Fruit fly (Drosophila melanogaster): ENCODE data around the gene CG8915.

The CG8915 gene

DNA sequence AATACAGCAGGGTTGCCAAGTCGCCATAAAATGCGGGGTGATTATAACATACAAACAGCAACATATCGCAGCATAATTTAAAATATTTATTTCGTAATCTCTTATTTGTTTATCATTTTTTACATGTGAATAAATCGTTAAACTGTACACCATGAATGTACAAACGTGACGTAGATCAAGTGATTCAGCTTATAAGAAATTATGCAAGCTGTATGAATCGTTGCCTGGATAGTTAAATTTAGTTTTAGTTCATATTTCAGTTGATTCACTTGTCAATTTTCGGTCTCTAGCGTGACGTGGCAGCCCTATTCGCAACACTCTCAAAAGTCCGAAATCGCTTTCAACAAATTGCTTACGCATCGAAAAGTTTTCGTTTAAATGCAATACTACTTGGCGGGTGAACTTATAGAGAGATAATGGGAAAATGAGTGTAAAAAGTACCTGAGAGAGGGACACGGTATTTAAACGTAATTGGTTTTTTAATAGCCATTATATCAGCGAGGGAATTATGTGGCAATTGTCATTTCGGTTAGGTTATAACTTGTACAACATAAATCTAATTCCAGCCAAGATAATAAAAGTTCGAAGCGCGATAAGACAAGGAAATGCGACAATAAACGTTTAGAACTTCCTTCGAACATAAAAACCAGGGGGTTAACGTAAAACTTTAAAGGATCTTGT, 47.4 kb upstream of the CG8915 start (continued):
- TF ChIP-seq nmo (GFP tag; optimal IDR thresholded peaks at IDR 0.05) (peak; percentile 77), phol (tag; optimal IDR thresholded peaks at IDR 0.05) (peak; percentile 74), Rx (GFP tag; IDR thresholded peaks at IDR 0.05) (no peak; the same call in 1 of the 2 replicates), CG8359 (GFP tag; optimal IDR thresholded peaks at IDR 0.05; ENCODE audit: borderline replicate concordance) (peak; percentile 50), gt (GFP tag; IDR thresholded peaks at IDR 0.05) (0 out of 2 replicates have a peak, but pooled peaks have one; percentile 30), ato (GFP tag; IDR thresholded peaks at IDR 0.05; ENCODE audit: partially characterized antibody) (no peak), CG13287 (GFP tag; IDR thresholded peaks at IDR 0.05; ENCODE audit: partially characterized antibody) (no peak), CG10209 (GFP tag; optimal IDR thresholded peaks at IDR 0.05) (peak; percentile 77), CG12219 (GFP tag; optimal IDR thresholded peaks at IDR 0.05) (peak; percentile 73), CG10959 (GFP tag; IDR thresholded peaks at IDR 0.05) (no peak), CG17829 (tag; optimal IDR thresholded peaks at IDR 0.05) (peak; percentile 60), mam (GFP tag; optimal IDR thresholded peaks at IDR 0.05) (peak; percentile 63), schlank (tag; optimal IDR thresholded peaks at IDR 0.05) (peak; percentile 56), Dip2 (GFP tag; IDR thresholded peaks at IDR 0.05) (no peak), bbx (GFP tag; IDR thresholded peaks at IDR 0.05; ENCODE audit: partially characterized antibody) (no peak), Fer3 (tag; optimal IDR thresholded peaks at IDR 0.05) (peak; percentile 70), Asciz (GFP tag; optimal IDR thresholded peaks at IDR 0.05) (peak; percentile 39), CG11093 (GFP tag; IDR thresholded peaks at IDR 0.05) (peak; percentile 45; the same call in 1 of the 3 replicates), tna (GFP tag; IDR thresholded peaks at IDR 0.05; ENCODE audit: partially characterized antibody) (no peak), so (GFP tag; IDR thresholded peaks at IDR 0.05) (peak; percentile 10; the same call in 1 of the 3 replicates), hkb (optimal IDR thresholded peaks at IDR 0.05) (no peak), hkb (GFP tag; IDR thresholded peaks at IDR 0.05) (peak; percentile 76), CG15696 (tag; optimal IDR thresholded peaks at IDR 0.05) (peak; percentile 48), CG8388 (GFP tag; optimal IDR thresholded peaks at IDR 0.05) (peak; percentile 57), CG3281 (GFP tag; optimal IDR thresholded peaks at IDR 0.05) (peak; percentile 87), az2 (GFP tag; optimal IDR thresholded peaks at IDR 0.05) (peak; percentile 60), ken (GFP tag; IDR thresholded peaks at IDR 0.05) (peak; percentile 64; the same call in 2 of the 3 replicates), H15 (GFP tag; IDR thresholded peaks at IDR 0.05) (no peak), Dll (GFP tag; IDR thresholded peaks at IDR 0.05; ENCODE audit: partially characterized antibody) (no peak), Scr (GFP tag; IDR thresholded peaks at IDR 0.05; ENCODE audit: partially characterized antibody) (no peak), pfk (GFP tag; optimal IDR thresholded peaks at IDR 0.05) (no peak), usp (GFP tag; optimal IDR thresholded peaks at IDR 0.05) (no peak), CG4282 (GFP tag; optimal IDR thresholded peaks at IDR 0.05) (no peak), Hr39 (optimal IDR thresholded peaks at IDR 0.05) (no peak), CG13775 (GFP tag; optimal IDR thresholded peaks at IDR 0.05) (peak; percentile 53), CG11398 (GFP tag; optimal IDR thresholded peaks at IDR 0.05) (no peak), CG2120 (GFP tag; optimal IDR thresholded peaks at IDR 0.05) (peak; percentile 76), MESR4 (GFP tag; optimal IDR thresholded peaks at IDR 0.05) (no peak), Hr3 (GFP tag; optimal IDR thresholded peaks at IDR 0.05) (peak; percentile 26), NFAT (GFP tag; IDR thresholded peaks at IDR 0.05) (no peak), ash1 (GFP tag; optimal IDR thresholded peaks at IDR 0.05) (no peak), CG9817 (tag; optimal IDR thresholded peaks at IDR 0.05) (peak; percentile 66), Atf6 (GFP tag; IDR thresholded peaks at IDR 0.05) (peak; percentile 73), CG9727 (GFP tag; optimal IDR thresholded peaks at IDR 0.05) (peak; percentile 71), Hand (GFP tag; optimal IDR thresholded peaks at IDR 0.05) (peak; percentile 60), Eip74EF (GFP tag; optimal IDR thresholded peaks at IDR 0.05) (peak in 1 of 2 experiments; percentile 75), Doc2 (GFP tag; IDR thresholded peaks at IDR 0.05) (no peak), chif (GFP tag; optimal IDR thresholded peaks at IDR 0.05) (peak; percentile 31 to 34), CG15011 (GFP tag; optimal IDR thresholded peaks at IDR 0.05) (peak; percentile 61)
